Fruit fly (Drosophila melanogaster) whole organism, embryonic: ENCODE measurements around the gene goe.

ENCODE experiments used
- CG11723 ChIP-seq: fragments of 200-800 bp; sonication (Bioruptor generic); optimal IDR thresholded peaks from 2 replicates; lab custom pipeline; 2017; ENCODE audit warnings: missing biosample characterization, mild to moderate bottlenecking, missing genetic modification characterization
- CG14050 ChIP-seq: fragments of 200-800 bp; sonication (Bioruptor generic); IDR thresholded peaks from 3 replicates; pipeline ENCODE4 v1.3.6; 2022; ENCODE audit warnings: missing biosample characterization, missing genetic modification characterization
- CG6791 ChIP-seq: fragments of 200-800 bp; sonication (Bioruptor generic); IDR thresholded peaks from 3 replicates; pipeline ENCODE4 v1.3.6; 2022; ENCODE audit warnings: missing biosample characterization, missing genetic modification characterization; ENCODE audit not compliant: partially characterized antibody
- CHES-1-like ChIP-seq: fragments of 200-800 bp; sonication (Bioruptor generic); optimal IDR thresholded peaks from 2 replicates; lab custom pipeline; 2016; ENCODE audit warnings: missing biosample characterization, missing genetic modification characterization
- Dad ChIP-seq: fragments of 200-800 bp; sonication (Bioruptor generic); optimal IDR thresholded peaks from 3 replicates; lab custom pipeline; 2016; ENCODE audit warnings: missing biosample characterization, missing genetic modification characterization
- Eip74EF ChIP-seq, 2 experiments: fragments of 200-800 bp in 1 of 2; fragments of >200 bp in 1 of 2; sonication (Bioruptor generic) in 1 of 2; optimal IDR thresholded peaks; 2 replicates each; lab custom pipeline; 2017 to 2019; ENCODE audit warnings: missing biosample characterization in 2 of 2, missing genetic modification characterization in 2 of 2, mild to moderate bottlenecking in 1 of 2, moderate library complexity in 1 of 2
- Usf ChIP-seq: fragments of 200-800 bp; sonication (Bioruptor generic); optimal IDR thresholded peaks from 2 replicates; lab custom pipeline; 2017; ENCODE audit warnings: missing genotype, missing biosample characterization, missing genetic modification characterization
- grn ChIP-seq: fragments of 200-800 bp; sonication (Bioruptor generic); optimal IDR thresholded peaks from 3 replicates; lab custom pipeline; 2017; ENCODE audit warnings: missing biosample characterization, missing genetic modification characterization
- pnt ChIP-seq: fragments of 200-800 bp; sonication (Bioruptor generic); optimal IDR thresholded peaks from 3 replicates; lab custom pipeline; 2016; ENCODE audit warnings: missing biosample characterization, missing genetic modification characterization
- psq ChIP-seq: fragments of 200-800 bp; sonication (Bioruptor generic); optimal IDR thresholded peaks from 2 replicates; lab custom pipeline; 2017; ENCODE audit warnings: missing biosample characterization, missing genetic modification characterization
- tll ChIP-seq, 2 experiments: fragments of 200-800 bp in 1 of 2; fragments of >200 bp in 1 of 2; sonication (Bioruptor generic) in 1 of 2; optimal IDR thresholded peaks; 2 replicates each; lab custom pipeline; 2017 to 2019; ENCODE audit warnings: missing biosample characterization in 2 of 2, missing genetic modification characterization in 2 of 2, mild to moderate bottlenecking in 1 of 2, moderate library complexity in 1 of 2

dm6 chrX:16786860-16787415 lies 35.2 kb upstream of the goe start, which contains the start of the genes CG9609 and Sap30:
- TF ChIP-seq Eip74EF (GFP tag; optimal IDR thresholded peaks at IDR 0.05; lab: Kevin White, UChicago): no peak
- no peak for TF ChIP-seq CG14050 (GFP tag; lab: Robert Waterston, UW)
- TF ChIP-seq pnt: no peak
- no peak for TF ChIP-seq CG11723
- TF ChIP-seq Usf: no peak
- no peak for TF ChIP-seq Dad (GFP tag; lab: Kevin White, UChicago)
- no peak for TF ChIP-seq CHES-1-like
- no peak for TF ChIP-seq CG6791 (GFP tag; lab: Robert Waterston, UW)
- TF ChIP-seq tll (GFP tag; optimal IDR thresholded peaks at IDR 0.05; lab: Kevin White, UChicago): no peak
- no peak for TF ChIP-seq grn (GFP tag; lab: Kevin White, UChicago)
- no peak for TF ChIP-seq psq (GFP tag; lab: Kevin White, UChicago)
